Worm (Caenorhabditis elegans): ENCODE measurements around the gene pinn-1.

ce11 chrII:2871816-2872215 is 17.0 kb downstream of the pinn-1 start, which contains the start of gene Y110A2AL.10:
- TF ChIP-seq ama-1 (optimal IDR thresholded peaks at IDR 0.05) (no peak), R02D3.7 (tag; optimal IDR thresholded peaks at IDR 0.05) (no peak), ztf-4 (tag; optimal IDR thresholded peaks at IDR 0.05) (no peak), nhr-23 (tag; optimal IDR thresholded peaks at IDR 0.05) (no peak), mdl-1 (tag; optimal IDR thresholded peaks at IDR 0.05) (no peak), zag-1 (tag; optimal IDR thresholded peaks at IDR 0.05) (no peak), egl-5 (tag; optimal IDR thresholded peaks at IDR 0.05) (no peak), nhr-237 (tag; optimal IDR thresholded peaks at IDR 0.05) (no peak)
